Fruit fly (Drosophila melanogaster): ENCODE data around the gene CG5001.
A peak's percentile ranks its signal among the peaks of the same experiment; 100 is the strongest.

The CG5001 gene

dm6 chr2L:1183799-1184198 lies 1.8 kb upstream of the CG5001 start, which contains the start of the genes CG5126 and Tgt (continued):
- TF ChIP-seq Pdp1 (GFP tag; optimal IDR thresholded peaks at IDR 0.05) (no peak), p53 (GFP tag; optimal IDR thresholded peaks at IDR 0.05) (no peak), Sox102F (GFP tag; optimal IDR thresholded peaks at IDR 0.05) (no peak), btn (GFP tag; optimal IDR thresholded peaks at IDR 0.05) (no peak), tup (GFP tag; optimal IDR thresholded peaks at IDR 0.05) (no peak), abd-A (tag; optimal IDR thresholded peaks at IDR 0.05) (no peak), CG2202 (tag; optimal IDR thresholded peaks at IDR 0.05) (no peak), psq (GFP tag; optimal IDR thresholded peaks at IDR 0.05) (no peak), bbx (GFP tag; IDR thresholded peaks at IDR 0.05; ENCODE audit: partially characterized antibody) (peak; percentile 55; the same call in 1 of the 2 replicates), CG18619 (GFP tag; optimal IDR thresholded peaks at IDR 0.05) (no peak), CG7963 (GFP tag; IDR thresholded peaks at IDR 0.05; ENCODE audit: partially characterized antibody) (peak; percentile 47; the same call in 2 of the 3 replicates), CG10959 (GFP tag; IDR thresholded peaks at IDR 0.05) (no peak), klu (GFP tag; IDR thresholded peaks at IDR 0.05) (no peak), CG13287 (GFP tag; IDR thresholded peaks at IDR 0.05; ENCODE audit: partially characterized antibody) (peak; percentile 79), Mad (GFP tag; optimal IDR thresholded peaks at IDR 0.05) (no peak), Antp (GFP tag; optimal IDR thresholded peaks at IDR 0.05) (no peak), bowl (GFP tag; IDR thresholded peaks at IDR 0.05) (no peak), sima (GFP tag; optimal IDR thresholded peaks at IDR 0.05) (no peak), Fer2 (tag; optimal IDR thresholded peaks at IDR 0.05) (no peak), Jarid2 (GFP tag; optimal IDR thresholded peaks at IDR 0.05) (no peak), CG12219 (GFP tag; optimal IDR thresholded peaks at IDR 0.05) (no peak), CG2875 (GFP tag; optimal IDR thresholded peaks at IDR 0.05) (no peak), CG15073 (GFP tag; optimal IDR thresholded peaks at IDR 0.05) (no peak), Ptx1 (GFP tag; IDR thresholded peaks at IDR 0.05) (no peak), CG1647 (GFP tag; optimal IDR thresholded peaks at IDR 0.05) (no peak), CG6654 (GFP tag; optimal IDR thresholded peaks at IDR 0.05) (no peak), B-H2 (GFP tag; optimal IDR thresholded peaks at IDR 0.05) (no peak), CG9876 (GFP tag; optimal IDR thresholded peaks at IDR 0.05) (no peak), CG11093 (GFP tag; IDR thresholded peaks at IDR 0.05) (no peak), BtbVII (GFP tag; optimal IDR thresholded peaks at IDR 0.05) (no peak), lov (optimal IDR thresholded peaks at IDR 0.05) (no peak), lov (GFP tag; IDR thresholded peaks at IDR 0.05) (no peak), wor (GFP tag; IDR thresholded peaks at IDR 0.05) (no peak), CG33557 (GFP tag; optimal IDR thresholded peaks at IDR 0.05) (no peak), tgo (GFP tag; IDR thresholded peaks at IDR 0.05) (no peak), eve (GFP tag; optimal IDR thresholded peaks at IDR 0.05) (no peak), CG1529 (GFP tag; optimal IDR thresholded peaks at IDR 0.05) (no peak), Med (GFP tag) (peak; percentile 60), CG3847 (GFP tag; IDR thresholded peaks at IDR 0.05) (no peak), BEAF-32 (GFP tag; optimal IDR thresholded peaks at IDR 0.05) (peak; percentile 70), ERR (GFP tag; optimal IDR thresholded peaks at IDR 0.05) (peak; percentile 9), Dbx (GFP tag; IDR thresholded peaks at IDR 0.05) (no peak), Sry-δ (GFP tag; optimal IDR thresholded peaks at IDR 0.05) (peak; percentile 54), CG1233 (GFP tag; optimal IDR thresholded peaks at IDR 0.05) (no peak), CG15514 (GFP tag; optimal IDR thresholded peaks at IDR 0.05) (peak; percentile 79), CG5245 (GFP tag; optimal IDR thresholded peaks at IDR 0.05) (no peak), grau (tag; optimal IDR thresholded peaks at IDR 0.05) (no peak), pita (GFP tag; optimal IDR thresholded peaks at IDR 0.05) (no peak), CG12236 (GFP tag; optimal IDR thresholded peaks at IDR 0.05) (no peak), NC2α (GFP tag; optimal IDR thresholded peaks at IDR 0.05) (no peak), sisA (GFP tag; IDR thresholded peaks at IDR 0.05) (no peak), Fer3 (tag; optimal IDR thresholded peaks at IDR 0.05) (no peak)

Measured in whole organism, embryonic.